Worm (Caenorhabditis elegans): ENCODE data around the gene cit-1.2.

DNA sequence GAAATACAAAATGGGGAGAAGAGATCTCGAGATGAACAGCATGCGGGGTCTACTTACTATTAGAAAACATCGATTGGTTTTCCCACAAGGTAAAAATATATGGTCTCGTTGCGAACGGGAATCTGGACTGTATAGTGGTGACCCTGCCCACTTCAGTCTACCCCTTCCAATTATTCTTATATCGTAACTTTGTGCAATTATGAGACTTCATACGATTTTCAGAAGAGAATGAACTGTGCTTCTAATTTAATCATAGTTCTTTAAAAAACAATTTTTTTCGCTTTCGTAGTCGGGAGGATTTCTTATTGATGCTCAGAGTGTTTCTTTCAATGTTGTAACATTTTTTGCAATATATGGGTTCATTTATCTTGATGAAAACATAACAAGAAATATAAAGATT is 38.5 kb upstream of the cit-1.2 start, which contains the start of gene F54H12.5:
- TF ChIP-seq snpc-4 (GFP tag; optimal IDR thresholded peaks at IDR 0.05) (no peak), snpc-4 (tag; optimal IDR thresholded peaks at IDR 0.05) (no peak), sptf-2 (GFP tag; optimal IDR thresholded peaks at IDR 0.05) (no peak), C06A6.2 (GFP tag; conservative IDR thresholded peaks at IDR 0.05) (no peak)

Measured in whole organism, young adult.